Fruit fly (Drosophila melanogaster): ENCODE data around the gene CG14322.

DNA sequence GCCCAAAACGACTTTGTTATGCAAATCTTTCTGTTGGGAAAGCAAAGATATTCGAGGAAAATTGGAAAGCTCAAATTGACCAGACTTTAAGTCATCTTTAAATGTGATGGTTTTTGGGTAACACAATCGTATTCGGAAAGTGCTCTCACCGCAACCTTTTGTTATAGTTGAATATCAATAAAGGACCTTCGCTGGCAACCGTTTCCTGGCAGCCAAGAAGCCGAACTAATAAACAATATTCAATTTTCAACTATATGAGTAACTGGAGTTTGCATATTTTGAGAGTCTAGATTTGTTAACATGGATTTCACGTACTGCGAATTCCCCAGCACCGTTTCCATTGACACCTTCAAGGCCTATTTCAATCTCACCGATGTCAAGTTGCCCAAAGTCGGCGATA is 20.7 kb upstream of the CG14322 start, which contains the start of gene CG14325:
- TF ChIP-seq Hr78 (GFP tag; optimal IDR thresholded peaks at IDR 0.05) (no peak), CG13424 (tag; optimal IDR thresholded peaks at IDR 0.05) (no peak), Aef1 (GFP tag; IDR thresholded peaks at IDR 0.05) (no peak), lbe (GFP tag; optimal IDR thresholded peaks at IDR 0.05) (no peak), CG3065 (GFP tag; optimal IDR thresholded peaks at IDR 0.05) (no peak), vnd (GFP tag; IDR thresholded peaks at IDR 0.05; ENCODE audit: partially characterized antibody) (no peak)
